Worm (Caenorhabditis elegans) whole organism, L1 larva: ENCODE results near the gene vamp-8.

Experiments
- C34B4.2 ChIP-seq: sonication (generic microtip); optimal IDR thresholded peaks from 2 replicates; lab custom pipeline; 2017; ENCODE audit warnings: mild to moderate bottlenecking, missing genetic modification characterization, missing compliant biosample characterization
- ces-1 ChIP-seq: fragments of 150-350 bp; optimal IDR thresholded peaks from 2 replicates; lab custom pipeline; 2014; ENCODE audit warnings: missing biosample characterization, missing genetic modification reagents, missing genetic modification characterization
- elt-3 ChIP-seq, 6 experiments: fragments of 150-350 bp in 1 of 6; sonication (generic microtip); optimal IDR thresholded peaks; 2 replicates each; lab custom pipeline; 2017 to 2018; ENCODE audit warnings: missing biosample characterization in 6 of 6, missing genetic modification characterization in 6 of 6, inconsistent platforms in 1 of 6
- mdl-1 ChIP-seq, 2 experiments: fragments of 150-350 bp; optimal IDR thresholded peaks; 2 replicates each; lab custom pipeline; 2014 to 2017; ENCODE audit warnings: missing biosample characterization in 2 of 2, missing genetic modification characterization in 2 of 2, inconsistent platforms in 1 of 2
- nhr-237 ChIP-seq: fragments of 150-350 bp; optimal IDR thresholded peaks from 2 replicates; lab custom pipeline; 2014; ENCODE audit warnings: missing biosample characterization, missing genetic modification characterization
- nhr-84 ChIP-seq: sonication (generic microtip); optimal IDR thresholded peaks from 2 replicates; lab custom pipeline; 2017; ENCODE audit warnings: missing biosample characterization, missing genetic modification characterization
- snpc-4 ChIP-seq: fragments of 150-350 bp; optimal IDR thresholded peaks from 2 replicates; lab custom pipeline; 2014; ENCODE audit warnings: missing biosample characterization, missing genetic modification characterization
- unc-130 ChIP-seq: fragments of 150-350 bp; optimal IDR thresholded peaks from 2 replicates; lab custom pipeline; 2017; ENCODE audit warnings: missing biosample characterization, missing genetic modification characterization, inconsistent platforms
- unc-30 ChIP-seq: sonication (generic microtip); optimal IDR thresholded peaks from 2 replicates; lab custom pipeline; 2017; ENCODE audit warnings: missing biosample characterization, missing genetic modification characterization
- unc-62 ChIP-seq: fragments of 150-350 bp; optimal IDR thresholded peaks from 2 replicates; lab custom pipeline; 2014; ENCODE audit warnings: missing biosample characterization, missing genetic modification reagents, missing genetic modification characterization

- TF ChIP-seq mdl-1 (tag; optimal IDR thresholded peaks at IDR 0.05; lab: Kevin White, UChicago) (peak in 1 of 2 experiments; percentile 90), unc-62 (GFP tag; lab: Kevin White, UChicago) (no peak), nhr-237 (tag; lab: Kevin White, UChicago) (no peak), C34B4.2 (tag; lab: Kevin White, UChicago) (no peak), snpc-4 (tag; lab: Kevin White, UChicago) (peak; percentile 33), elt-3 (tag; optimal IDR thresholded peaks at IDR 0.05; lab: Kevin White, UChicago) (peak in 3 of 6 experiments; percentile 3 to 53 (median 13)), unc-130 (tag; lab: Kevin White, UChicago) (peak; percentile 51), unc-30 (tag; lab: Kevin White, UChicago) (no peak), nhr-84 (tag; lab: Kevin White, UChicago) (no peak), ces-1 (no peak)
These were observed 22.6 kb upstream of the vamp-8 start, which contains the start of gene lin-66 for ce11 chrIV:13887408-13888163.
